Fruit fly (Drosophila melanogaster): ENCODE measurements around the gene CG13081.
A peak's percentile ranks its signal among the peaks of the same experiment; 100 is the strongest.

The CG13081 gene

dm6 chr2L:19516062-19516461 lies 24.3 kb upstream of the CG13081 start:
- TF ChIP-seq dsx (GFP tag; optimal IDR thresholded peaks at IDR 0.05; ENCODE audit: poor library complexity, severe bottlenecking), result no peak
- TF ChIP-seq CG3032 (tag; optimal IDR thresholded peaks at IDR 0.05), result no peak
- TF ChIP-seq fd59A (GFP tag; optimal IDR thresholded peaks at IDR 0.05), result no peak
- TF ChIP-seq dac (GFP tag; optimal IDR thresholded peaks at IDR 0.05), result no peak
- TF ChIP-seq CG11902 (GFP tag; optimal IDR thresholded peaks at IDR 0.05), result no peak
- TF ChIP-seq CG6808 (GFP tag; optimal IDR thresholded peaks at IDR 0.05), result no peak
- TF ChIP-seq eg (GFP tag; IDR thresholded peaks at IDR 0.05), result no peak
- TF ChIP-seq spab (GFP tag; optimal IDR thresholded peaks at IDR 0.05), result no peak
- no peak for TF ChIP-seq lz (GFP tag; optimal IDR thresholded peaks at IDR 0.05)
- TF ChIP-seq CG31627 (GFP tag; optimal IDR thresholded peaks at IDR 0.05), result no peak
- TF ChIP-seq vri (GFP tag; optimal IDR thresholded peaks at IDR 0.05), result no peak
- no peak for TF ChIP-seq Met (GFP tag; optimal IDR thresholded peaks at IDR 0.05)
- no peak for TF ChIP-seq Sox102F (GFP tag; optimal IDR thresholded peaks at IDR 0.05)
- no peak for TF ChIP-seq CG6854 (GFP tag; optimal IDR thresholded peaks at IDR 0.05)
- no peak for TF ChIP-seq CG8119 (GFP tag; IDR thresholded peaks at IDR 0.05)
- no peak for TF ChIP-seq CG8319 (GFP tag; optimal IDR thresholded peaks at IDR 0.05)
- TF ChIP-seq svp (GFP tag), result no peak
- TF ChIP-seq ss (GFP tag; optimal IDR thresholded peaks at IDR 0.05), result no peak
- TF ChIP-seq CG16779 (tag; optimal IDR thresholded peaks at IDR 0.05), result no peak

dm6 chr2L:19517154-19517814 lies 23.1 kb upstream of the CG13081 start, which contains the start of gene Hasp:
Hasp (minus strand) TSS chr2L:19517204.
- TF ChIP-seq CG1621 (tag; optimal IDR thresholded peaks at IDR 0.05) (no peak), salr (GFP tag; optimal IDR thresholded peaks at IDR 0.05) (no peak), CG7368 (GFP tag; optimal IDR thresholded peaks at IDR 0.05) (no peak), dsx (GFP tag; optimal IDR thresholded peaks at IDR 0.05; ENCODE audit: poor library complexity, severe bottlenecking) (no peak), eg (GFP tag; IDR thresholded peaks at IDR 0.05) (0 out of 3 replicates have a peak, but pooled peaks have one; percentile 32), spab (GFP tag; optimal IDR thresholded peaks at IDR 0.05) (no peak), topi (GFP tag; optimal IDR thresholded peaks at IDR 0.05) (peak; percentile 17), Ets96B (tag; optimal IDR thresholded peaks at IDR 0.05) (no peak), CG6163 (GFP tag; IDR thresholded peaks at IDR 0.05) (no peak), ss (GFP tag; optimal IDR thresholded peaks at IDR 0.05) (no peak), Smox (GFP tag; optimal IDR thresholded peaks at IDR 0.05) (peak; percentile 3), CG10669 (GFP tag; optimal IDR thresholded peaks at IDR 0.05) (no peak), fkh (GFP tag; optimal IDR thresholded peaks at IDR 0.05) (no peak), dac (GFP tag; optimal IDR thresholded peaks at IDR 0.05) (no peak), acj6 (GFP tag; optimal IDR thresholded peaks at IDR 0.05) (peak; percentile 19), CG10631 (GFP tag; optimal IDR thresholded peaks at IDR 0.05) (no peak), Eip93F (GFP tag; optimal IDR thresholded peaks at IDR 0.05) (no peak), Eip75B (GFP tag; optimal IDR thresholded peaks at IDR 0.05) (no peak), Hr39 (GFP tag; optimal IDR thresholded peaks at IDR 0.05) (peak; percentile 19), CG6854 (GFP tag; optimal IDR thresholded peaks at IDR 0.05) (no peak), CG34406 (GFP tag; optimal IDR thresholded peaks at IDR 0.05) (peak; percentile 17), Hr4 (GFP tag; optimal IDR thresholded peaks at IDR 0.05) (peak; percentile 23), CG15336 (GFP tag; IDR thresholded peaks at IDR 0.05) (peak; percentile 41), lz (GFP tag; optimal IDR thresholded peaks at IDR 0.05) (no peak), Sox14 (GFP tag; optimal IDR thresholded peaks at IDR 0.05) (no peak), Sox15 (GFP tag; optimal IDR thresholded peaks at IDR 0.05) (no peak), achi (GFP tag; optimal IDR thresholded peaks at IDR 0.05) (peak; percentile 36), pdm3 (GFP tag; optimal IDR thresholded peaks at IDR 0.05) (peak; percentile 17), CG8319 (GFP tag; optimal IDR thresholded peaks at IDR 0.05) (no peak), Hr38 (GFP tag; optimal IDR thresholded peaks at IDR 0.05) (no peak), esn (GFP tag; optimal IDR thresholded peaks at IDR 0.05) (peak; percentile 46), CG3919 (GFP tag; optimal IDR thresholded peaks at IDR 0.05) (peak; percentile 36), CG32006 (GFP tag; optimal IDR thresholded peaks at IDR 0.05) (no peak), cyc (GFP tag; optimal IDR thresholded peaks at IDR 0.05) (no peak), CG8632 (GFP tag; optimal IDR thresholded peaks at IDR 0.05) (no peak), OdsH (GFP tag; optimal IDR thresholded peaks at IDR 0.05) (no peak), fd59A (GFP tag; optimal IDR thresholded peaks at IDR 0.05) (no peak), Lpt (GFP tag; optimal IDR thresholded peaks at IDR 0.05) (no peak), Eip78C (GFP tag) (no peak), CG6808 (GFP tag; optimal IDR thresholded peaks at IDR 0.05) (no peak)
